Worm (Caenorhabditis elegans): ENCODE measurements around the gene pmpl-1.
A peak's percentile ranks its signal among the peaks of the same experiment; 100 is the strongest.

Gene pmpl-1

ce11 chrX:3787431-3788076, at the start of gene pmpl-1:
pmpl-1 (plus strand) TSS chrX:3788026.
- TF ChIP-seq lin-13 (GFP tag; optimal IDR thresholded peaks at IDR 0.05) (peak; percentile 43), aly-2 (tag; optimal IDR thresholded peaks at IDR 0.05) (no peak), ZK546.5 (tag; optimal IDR thresholded peaks at IDR 0.05) (no peak), F13H6.1 (tag; optimal IDR thresholded peaks at IDR 0.05) (peak; percentile 60), crh-2 (tag; optimal IDR thresholded peaks at IDR 0.05) (peak; percentile 64), zag-1 (tag; optimal IDR thresholded peaks at IDR 0.05) (no peak), gmeb-1 (tag; optimal IDR thresholded peaks at IDR 0.05) (no peak), unc-55 (GFP tag; optimal IDR thresholded peaks at IDR 0.05) (no peak), C34F6.9 (tag; optimal IDR thresholded peaks at IDR 0.05) (peak; percentile 47), nhr-237 (tag; optimal IDR thresholded peaks at IDR 0.05) (no peak), nhr-10 (tag; optimal IDR thresholded peaks at IDR 0.05) (no peak), skn-1 (tag; optimal IDR thresholded peaks at IDR 0.05) (no peak), sma-3 (GFP tag; optimal IDR thresholded peaks at IDR 0.05) (peak; percentile 51), Y55F3AM.14 (GFP tag; optimal IDR thresholded peaks at IDR 0.05) (no peak), fos-1 (tag; optimal IDR thresholded peaks at IDR 0.05) (no peak), nhr-23 (tag; optimal IDR thresholded peaks at IDR 0.05) (peak; percentile 7), egl-27 (tag; optimal IDR thresholded peaks at IDR 0.05) (peak; percentile 40), dmd-4 (tag; optimal IDR thresholded peaks at IDR 0.05) (no peak), ztf-11 (tag; optimal IDR thresholded peaks at IDR 0.05) (no peak), nhr-129 (tag; optimal IDR thresholded peaks at IDR 0.05) (peak; percentile 74), nhr-25 (tag; optimal IDR thresholded peaks at IDR 0.05) (peak; percentile 95), ama-1 (optimal IDR thresholded peaks at IDR 0.05) (no peak), nhr-21 (tag; optimal IDR thresholded peaks at IDR 0.05) (peak; percentile 24), ztf-1 (GFP tag; conservative IDR thresholded peaks at IDR 0.05) (no peak), mdl-1 (tag; optimal IDR thresholded peaks at IDR 0.05) (peak; percentile 31 to 46), nhr-6 (tag; optimal IDR thresholded peaks at IDR 0.05) (no peak), sem-4 (tag; optimal IDR thresholded peaks at IDR 0.05) (peak; percentile 41), ceh-16 (tag; optimal IDR thresholded peaks at IDR 0.05) (peak; percentile 91), elt-3 (tag; optimal IDR thresholded peaks at IDR 0.05) (no peak), mbf-1 (tag; optimal IDR thresholded peaks at IDR 0.05) (no peak), elt-1 (tag; optimal IDR thresholded peaks at IDR 0.05) (no peak), lsy-2 (tag; optimal IDR thresholded peaks at IDR 0.05) (peak in 1 of 2 experiments; percentile 27), R02D3.7 (tag; optimal IDR thresholded peaks at IDR 0.05) (no peak), blmp-1 (tag; optimal IDR thresholded peaks at IDR 0.05; ENCODE audit: insufficient read depth) (peak; percentile 73), lin-11 (tag; optimal IDR thresholded peaks at IDR 0.05) (peak; percentile 7)

ce11 chrX:3738617-3739016, 49.2 kb upstream of the pmpl-1 start:
- TF ChIP-seq nhr-6 (tag; optimal IDR thresholded peaks at IDR 0.05): no peak
- TF ChIP-seq nhr-237 (tag; optimal IDR thresholded peaks at IDR 0.05): no peak
- TF ChIP-seq nhr-129 (tag; optimal IDR thresholded peaks at IDR 0.05): no peak
- TF ChIP-seq nhr-11 (tag; optimal IDR thresholded peaks at IDR 0.05): no peak
- TF ChIP-seq mab-5 (tag; optimal IDR thresholded peaks at IDR 0.05): no peak
- TF ChIP-seq blmp-1 (tag; optimal IDR thresholded peaks at IDR 0.05; ENCODE audit: insufficient read depth): no peak
- TF ChIP-seq C34F6.9 (tag; optimal IDR thresholded peaks at IDR 0.05): no peak
- TF ChIP-seq lin-13 (GFP tag; optimal IDR thresholded peaks at IDR 0.05): no peak
- TF ChIP-seq elt-3 (tag; optimal IDR thresholded peaks at IDR 0.05): no peak
- no peak for TF ChIP-seq mdl-1 (tag; optimal IDR thresholded peaks at IDR 0.05)
- TF ChIP-seq gmeb-1 (tag; optimal IDR thresholded peaks at IDR 0.05): no peak
- no peak for TF ChIP-seq nhr-77 (tag; optimal IDR thresholded peaks at IDR 0.05)
- TF ChIP-seq F13H6.1 (tag; optimal IDR thresholded peaks at IDR 0.05): no peak
- no peak for TF ChIP-seq R02D3.7 (tag; optimal IDR thresholded peaks at IDR 0.05)

- TF ChIP-seq ceh-82 (tag; optimal IDR thresholded peaks at IDR 0.05) (no peak), nhr-12 (tag; optimal IDR thresholded peaks at IDR 0.05) (no peak), peb-1 (tag; optimal IDR thresholded peaks at IDR 0.05) (no peak), sma-9 (GFP tag; optimal IDR thresholded peaks at IDR 0.05) (no peak), sma-9 (tag; optimal IDR thresholded peaks at IDR 0.05) (no peak), zag-1 (tag; optimal IDR thresholded peaks at IDR 0.05) (no peak), lin-39 (tag; optimal IDR thresholded peaks at IDR 0.05) (no peak)
Measured at ce11 chrX:3742223-3742622, 45.6 kb upstream of the pmpl-1 start, which contains the start of gene fkh-2. fkh-2 (minus strand) TSS chrX:3742323.
